Fruit fly (Drosophila melanogaster) whole organism, pupa: Measurements from ENCODE around the gene CG17350.

Experiments used
- CG10348 ChIP-seq: fragments of 200-800 bp; sonication (Bioruptor generic); IDR thresholded peaks from 2 replicates; pipeline ENCODE4 v1.3.6; 2022; ENCODE audit warnings: missing biosample characterization, missing genetic modification characterization
- CG12605 ChIP-seq: fragments of 200-800 bp; sonication (Bioruptor generic); IDR thresholded peaks from 2 replicates; pipeline ENCODE4 v1.3.6; 2022; ENCODE audit warnings: missing biosample characterization, missing genetic modification characterization
- CG13204 ChIP-seq: fragments of 200-800 bp; sonication (Bioruptor generic); optimal IDR thresholded peaks from 2 replicates; lab custom pipeline; 2018; ENCODE audit warnings: missing biosample characterization, mild to moderate bottlenecking, missing genetic modification characterization, moderate library complexity
- CG14655 ChIP-seq: fragments of 200-800 bp; sonication (Bioruptor generic); optimal IDR thresholded peaks from 3 replicates; lab custom pipeline; 2017; ENCODE audit warnings: mild to moderate bottlenecking, missing biosample characterization, missing genetic modification reagents, missing genetic modification characterization
- CG15710 ChIP-seq: fragments of 200-800 bp; sonication (Bioruptor generic); optimal IDR thresholded peaks from 2 replicates; lab custom pipeline; 2018; ENCODE audit warnings: missing biosample characterization, mild to moderate bottlenecking, missing genetic modification characterization, moderate library complexity
- CG17806 ChIP-seq: fragments of 200-800 bp; sonication (Bioruptor generic); optimal IDR thresholded peaks from 2 replicates; lab custom pipeline; 2018; ENCODE audit warnings: missing biosample characterization, mild to moderate bottlenecking, missing genetic modification characterization, moderate library complexity
- CG32121 ChIP-seq: fragments of 200-800 bp; sonication (Bioruptor generic); IDR thresholded peaks from 2 replicates; pipeline ENCODE4 v1.3.6; 2022; ENCODE audit warnings: missing biosample characterization, missing genetic modification characterization
- CG34367 ChIP-seq: fragments of 200-800 bp; sonication (Bioruptor generic); optimal IDR thresholded peaks from 2 replicates; lab custom pipeline; 2018; ENCODE audit warnings: missing biosample characterization, mild to moderate bottlenecking, missing genetic modification characterization
- CG4496 ChIP-seq: fragments of 200-800 bp; sonication (Bioruptor generic); IDR thresholded peaks from 3 replicates; pipeline ENCODE4 v1.3.6; 2022; ENCODE audit warnings: missing biosample characterization, missing genetic modification characterization
- CG8159 ChIP-seq: fragments of 200-800 bp; sonication (Bioruptor generic); optimal IDR thresholded peaks from 3 replicates; lab custom pipeline; 2018; ENCODE audit warnings: missing biosample characterization, mild to moderate bottlenecking, missing genetic modification characterization, moderate library complexity
- CG8301 ChIP-seq: fragments of 200-800 bp; sonication (Bioruptor generic); optimal IDR thresholded peaks from 2 replicates; lab custom pipeline; 2018; ENCODE audit warnings: missing biosample characterization, mild to moderate bottlenecking, missing genetic modification characterization
- CG9948 ChIP-seq: fragments of 200-800 bp; sonication (Bioruptor generic); optimal IDR thresholded peaks from 2 replicates; lab custom pipeline; 2018; ENCODE audit warnings: missing biosample characterization, mild to moderate bottlenecking, missing genetic modification characterization, moderate library complexity
- D1 ChIP-seq: fragments of 200-800 bp; sonication (Bioruptor generic); optimal IDR thresholded peaks from 2 replicates; lab custom pipeline; 2018; ENCODE audit warnings: missing biosample characterization, mild to moderate bottlenecking, missing genetic modification characterization, moderate library complexity
- EcR ChIP-seq: fragments of 200-800 bp; sonication (Bioruptor generic); optimal IDR thresholded peaks from 3 replicates; lab custom pipeline; 2019; ENCODE audit warnings: missing biosample characterization, missing genetic modification characterization, mild to moderate bottlenecking, moderate library complexity, missing genetic modification reagents
- Ets98B ChIP-seq: fragments of 200-800 bp; sonication (Bioruptor generic); IDR thresholded peaks from 2 replicates; pipeline ENCODE4 v1.3.6; 2022; ENCODE audit warnings: missing biosample characterization, missing genetic modification characterization
- Pif1A ChIP-seq: fragments of 200-800 bp; sonication (Bioruptor generic); optimal IDR thresholded peaks from 3 replicates; lab custom pipeline; 2016; ENCODE audit warnings: missing biosample characterization, missing genetic modification characterization
- Pif1B ChIP-seq: fragments of 200-800 bp; sonication (Bioruptor generic); optimal IDR thresholded peaks from 3 replicates; lab custom pipeline; 2016; ENCODE audit warnings: missing biosample characterization, missing genetic modification characterization
- Snoo ChIP-seq: fragments of 200-800 bp; sonication (Bioruptor generic); optimal IDR thresholded peaks from 3 replicates; lab custom pipeline; 2017; ENCODE audit warnings: missing biosample characterization, mild to moderate bottlenecking, missing genetic modification characterization, inconsistent platforms
- fd96Ca ChIP-seq: fragments of 200-800 bp; sonication (Bioruptor generic); IDR thresholded peaks from 3 replicates; pipeline ENCODE4 v1.3.6; 2022; ENCODE audit warnings: missing biosample characterization, missing genetic modification characterization
- gl ChIP-seq: fragments of 200-800 bp; sonication (Bioruptor generic); optimal IDR thresholded peaks from 2 replicates; lab custom pipeline; 2018; ENCODE audit warnings: missing biosample characterization, mild to moderate bottlenecking, missing genetic modification characterization
- rn ChIP-seq: fragments of 200-800 bp; sonication (Bioruptor generic); IDR thresholded peaks from 2 replicates; pipeline ENCODE4 v1.3.6; 2022; ENCODE audit warnings: missing biosample characterization, missing genetic modification characterization

Gene CG17350

dm6 chr2L:19405685-19406357, 25.1 kb downstream of the CG17350 start:
- TF ChIP-seq gl (tag; lab: Kevin White, UChicago) (no peak), Pif1B (GFP tag; lab: Kevin White, UChicago) (no peak), CG14655 (GFP tag; lab: Kevin White, UChicago) (no peak), CG4496 (GFP tag; lab: Robert Waterston, UW) (no peak), CG13204 (GFP tag; lab: Kevin White, UChicago) (no peak), CG17806 (tag; lab: Kevin White, UChicago) (no peak)

- TF ChIP-seq CG17806 (tag; lab: Kevin White, UChicago) (no peak), CG13204 (GFP tag; lab: Kevin White, UChicago) (no peak), rn (GFP tag; lab: Robert Waterston, UW) (no peak), CG34367 (no peak), CG4496 (GFP tag; lab: Robert Waterston, UW) (no peak), CG10348 (no peak), D1 (tag; lab: Kevin White, UChicago) (no peak), CG32121 (GFP tag; lab: Robert Waterston, UW) (no peak), CG12605 (GFP tag; lab: Robert Waterston, UW) (no peak), EcR (GFP tag; lab: Kevin White, UChicago) (no peak), Ets98B (GFP tag; lab: Robert Waterston, UW) (no peak), CG14655 (GFP tag; lab: Kevin White, UChicago) (no peak), gl (tag; lab: Kevin White, UChicago) (no peak), Snoo (tag; lab: Kevin White, UChicago) (no peak), fd96Ca (GFP tag; lab: Robert Waterston, UW) (no peak)
These were observed 25.7 kb downstream of the CG17350 start for dm6 chr2L:19406419-19406818.

dm6 chr2L:19411966-19412365, 31.2 kb downstream of the CG17350 start:
- TF ChIP-seq CG13204 (GFP tag; lab: Kevin White, UChicago) (no peak), Snoo (tag; lab: Kevin White, UChicago) (no peak), CG8301 (tag; lab: Kevin White, UChicago) (no peak), CG14655 (GFP tag; lab: Kevin White, UChicago) (no peak), CG32121 (GFP tag; lab: Robert Waterston, UW) (no peak), Pif1B (GFP tag; lab: Kevin White, UChicago) (no peak), CG17806 (tag; lab: Kevin White, UChicago) (no peak), CG15710 (tag; lab: Kevin White, UChicago) (no peak), CG12605 (GFP tag; lab: Robert Waterston, UW) (no peak), Pif1A (GFP tag; lab: Kevin White, UChicago) (no peak), CG8159 (tag; lab: Kevin White, UChicago) (no peak), CG4496 (GFP tag; lab: Robert Waterston, UW) (no peak), CG10348 (no peak), fd96Ca (GFP tag; lab: Robert Waterston, UW) (no peak)

dm6 chr2L:19413118-19413893, 32.6 kb downstream of the CG17350 start:
- TF ChIP-seq Ets98B (GFP tag; lab: Robert Waterston, UW) (no peak), Pif1B (GFP tag; lab: Kevin White, UChicago) (no peak), CG34367 (no peak), fd96Ca (GFP tag; lab: Robert Waterston, UW) (no peak), D1 (tag; lab: Kevin White, UChicago) (no peak), EcR (GFP tag; lab: Kevin White, UChicago) (no peak)

- TF ChIP-seq CG17806 (tag; lab: Kevin White, UChicago), result no peak
- no peak for TF ChIP-seq fd96Ca (GFP tag; lab: Robert Waterston, UW)
- no peak for TF ChIP-seq CG9948
- no peak for TF ChIP-seq CG10348
- TF ChIP-seq D1 (tag; lab: Kevin White, UChicago), result no peak
- TF ChIP-seq CG12605 (GFP tag; lab: Robert Waterston, UW), result 0 out of 2 replicates have a peak, but pooled peaks have one; percentile 31
- peak; percentile 47; the same call in 1 of the 2 replicates for TF ChIP-seq CG32121 (GFP tag; lab: Robert Waterston, UW)
- TF ChIP-seq Pif1A (GFP tag; lab: Kevin White, UChicago), result no peak
- no peak for TF ChIP-seq rn (GFP tag; lab: Robert Waterston, UW)
- TF ChIP-seq CG15710 (tag; lab: Kevin White, UChicago), result no peak
- TF ChIP-seq CG34367, result no peak
- TF ChIP-seq Pif1B (GFP tag; lab: Kevin White, UChicago), result no peak
- TF ChIP-seq CG8301 (tag; lab: Kevin White, UChicago), result no peak
- TF ChIP-seq Ets98B (GFP tag; lab: Robert Waterston, UW), result no peak
- peak; percentile 10 for TF ChIP-seq CG13204 (GFP tag; lab: Kevin White, UChicago)
- no peak for TF ChIP-seq CG8159 (tag; lab: Kevin White, UChicago)
- no peak for TF ChIP-seq Snoo (tag; lab: Kevin White, UChicago)
- TF ChIP-seq CG4496 (GFP tag; lab: Robert Waterston, UW), result peak; percentile 15; the same call in 1 of the 3 replicates
- no peak for TF ChIP-seq EcR (GFP tag; lab: Kevin White, UChicago)
- no peak for TF ChIP-seq CG14655 (GFP tag; lab: Kevin White, UChicago)
- TF ChIP-seq gl (tag; lab: Kevin White, UChicago), result no peak
- TF ChIP-seq, all 21 proteins: peak for 4
These were observed 33.6 kb downstream of the CG17350 start for dm6 chr2L:19414233-19414749.
